Worm (Caenorhabditis elegans): ENCODE data around the gene C47D12.5.

Gene C47D12.5

DNA sequence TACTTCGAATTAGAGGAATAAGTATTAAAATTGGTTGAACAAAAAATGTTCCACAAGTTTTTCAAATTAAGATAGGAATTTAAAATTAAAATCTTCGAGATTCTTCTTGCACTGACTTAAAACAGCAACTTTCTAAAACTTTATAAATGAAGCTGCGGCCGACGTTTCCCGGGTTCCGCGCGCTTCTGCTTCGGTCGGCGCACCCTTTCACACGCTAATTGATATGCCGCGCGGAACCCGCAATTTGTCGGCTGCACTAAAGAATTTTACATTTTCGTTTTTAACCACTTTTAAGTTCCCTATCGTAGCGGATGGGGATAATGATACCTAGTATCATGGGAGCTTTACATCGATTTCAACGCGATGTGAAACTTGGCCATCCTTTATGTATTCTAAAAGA lies 29.7 kb upstream of the C47D12.5 start:
- TF ChIP-seq ama-1 (optimal IDR thresholded peaks at IDR 0.05) (no peak), elt-4 (tag; optimal IDR thresholded peaks at IDR 0.05) (no peak), ahr-1 (tag; optimal IDR thresholded peaks at IDR 0.05) (no peak), C38D4.7 (GFP tag; optimal IDR thresholded peaks at IDR 0.05) (no peak), ceh-48 (tag; optimal IDR thresholded peaks at IDR 0.05) (no peak)

- TF ChIP-seq dmd-4 (tag; optimal IDR thresholded peaks at IDR 0.05; ENCODE audit: borderline replicate concordance) (no peak), ceh-30 (tag; optimal IDR thresholded peaks at IDR 0.05) (no peak), ceh-19 (GFP tag; optimal IDR thresholded peaks at IDR 0.05) (no peak), unc-55 (GFP tag; optimal IDR thresholded peaks at IDR 0.05) (peak; percentile 20), ceh-18 (tag; optimal IDR thresholded peaks at IDR 0.05) (peak; percentile 64), ceh-2 (tag; optimal IDR thresholded peaks at IDR 0.05) (no peak), fkh-6 (tag; optimal IDR thresholded peaks at IDR 0.05) (no peak)
Measured at ce11 chrII:11713569-11713968, 28.5 kb upstream of the C47D12.5 start, which contains the start of gene F13D12.10. TSS of gene F13D12.10 (plus strand) at chrII:11713799.

ce11 chrII:11710771-11711170 lies 25.7 kb upstream of the C47D12.5 start:
- TF ChIP-seq ceh-9 (tag; optimal IDR thresholded peaks at IDR 0.05) (no peak), unc-55 (GFP tag; optimal IDR thresholded peaks at IDR 0.05) (no peak), rnt-1 (tag; optimal IDR thresholded peaks at IDR 0.05) (no peak), eyg-1 (tag; optimal IDR thresholded peaks at IDR 0.05) (no peak), fkh-10 (GFP tag; optimal IDR thresholded peaks at IDR 0.05) (no peak)

DNA sequence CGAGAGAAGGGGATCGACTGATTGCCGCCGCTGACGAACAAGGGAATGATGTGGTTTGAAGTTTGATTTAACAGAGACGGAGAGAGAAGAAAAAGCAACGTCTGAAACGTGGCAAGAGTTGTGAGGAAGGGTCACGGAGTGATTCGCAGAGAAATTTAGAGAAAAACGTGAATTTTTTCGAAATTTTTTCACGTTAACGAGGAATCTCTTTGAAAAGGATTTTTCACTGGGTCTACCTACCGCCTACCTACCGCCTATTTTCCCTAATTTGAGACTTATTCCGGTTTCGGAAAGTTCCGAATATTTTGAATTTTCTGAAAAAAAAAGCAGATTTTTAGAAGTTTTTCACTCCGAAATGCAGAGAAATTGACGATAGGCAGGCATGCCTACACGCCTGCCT lies 24.4 kb upstream of the C47D12.5 start, which contains the start of gene fcmt-1:
TSS of gene fcmt-1 (minus strand) at position 101 of the 400 bp plus-strand sequence.
- TF ChIP-seq ceh-9 (tag; optimal IDR thresholded peaks at IDR 0.05) = no peak
- TF ChIP-seq dmd-4 (tag; optimal IDR thresholded peaks at IDR 0.05; ENCODE audit: borderline replicate concordance) = no peak
- no peak for TF ChIP-seq unc-86 (tag; optimal IDR thresholded peaks at IDR 0.05)
- no peak for TF ChIP-seq pax-1 (tag; optimal IDR thresholded peaks at IDR 0.05)
- no peak for TF ChIP-seq ceh-22 (tag; optimal IDR thresholded peaks at IDR 0.05)
- no peak for TF ChIP-seq C38D4.7 (GFP tag; optimal IDR thresholded peaks at IDR 0.05)
- no peak for TF ChIP-seq hlh-30 (tag; optimal IDR thresholded peaks at IDR 0.05; ENCODE audit: insufficient read depth)
- no peak for TF ChIP-seq hlh-15 (tag; optimal IDR thresholded peaks at IDR 0.05)
- TF ChIP-seq nhr-232 (tag; optimal IDR thresholded peaks at IDR 0.05) = no peak
- TF ChIP-seq fkh-6 (tag; optimal IDR thresholded peaks at IDR 0.05) = no peak

DNA sequence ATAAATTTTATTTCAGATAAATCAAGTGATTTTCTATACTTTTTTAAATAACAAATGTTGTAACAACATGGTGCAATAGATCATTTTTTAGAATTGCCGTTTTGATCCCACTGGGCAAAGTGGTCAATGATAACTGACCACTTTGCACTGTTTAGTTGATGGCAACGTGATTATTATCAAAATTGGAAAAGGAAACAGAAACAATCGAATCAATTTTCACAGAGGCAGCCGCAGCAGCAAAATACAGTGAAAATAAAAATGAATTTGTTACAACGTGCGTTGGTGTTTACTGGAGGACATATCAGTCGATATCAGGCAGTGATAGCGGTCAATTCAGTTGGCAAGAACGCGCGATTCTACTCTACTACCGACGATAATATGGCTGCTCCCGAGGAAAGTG lies 20.7 kb upstream of the C47D12.5 start, which contains the start of gene VF13D12L.3:
TSS of gene VF13D12L.3 (plus strand) at position 223 of the 400 bp plus-strand sequence.
- no peak for TF ChIP-seq ceh-34 (tag; optimal IDR thresholded peaks at IDR 0.05)
- TF ChIP-seq fax-1 (tag; optimal IDR thresholded peaks at IDR 0.05) = no peak
- TF ChIP-seq Y22D7AL.16 (tag; optimal IDR thresholded peaks at IDR 0.05) = no peak
- no peak for TF ChIP-seq K02D7.2 (tag; optimal IDR thresholded peaks at IDR 0.05)
- no peak for TF ChIP-seq elt-2 (tag; optimal IDR thresholded peaks at IDR 0.05)
- TF ChIP-seq hlh-30 (tag; optimal IDR thresholded peaks at IDR 0.05; ENCODE audit: insufficient read depth) = no peak
- TF ChIP-seq ceh-18 (tag; optimal IDR thresholded peaks at IDR 0.05) = no peak
- no peak for TF ChIP-seq rnt-1 (tag; optimal IDR thresholded peaks at IDR 0.05)

DNA sequence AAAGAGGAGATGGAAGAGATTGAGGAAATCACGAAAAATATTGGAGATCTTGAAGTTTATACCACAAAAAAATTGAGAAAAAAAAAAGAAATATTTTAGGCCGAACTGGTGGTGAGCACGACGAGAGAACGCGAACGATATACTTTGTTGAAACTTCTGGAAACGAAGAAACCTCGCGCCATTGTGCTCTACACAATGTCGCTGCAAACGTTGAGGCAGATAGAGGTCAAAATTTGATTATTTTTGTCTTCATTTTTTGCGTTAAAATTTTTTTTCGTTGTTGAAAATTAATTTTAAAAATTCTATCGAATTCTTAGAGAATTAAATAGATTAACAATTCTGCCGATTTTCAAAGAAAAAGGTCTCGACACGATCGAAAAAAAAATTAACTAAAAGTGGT lies 15.6 kb upstream of the C47D12.5 start:
- TF ChIP-seq sdc-2 (tag; optimal IDR thresholded peaks at IDR 0.05) (no peak), dve-1 (tag; optimal IDR thresholded peaks at IDR 0.05) (no peak), pax-1 (tag; optimal IDR thresholded peaks at IDR 0.05) (no peak), ahr-1 (tag; optimal IDR thresholded peaks at IDR 0.05) (no peak), zip-5 (tag; optimal IDR thresholded peaks at IDR 0.05) (no peak), pat-9 (tag; optimal IDR thresholded peaks at IDR 0.05) (no peak), pha-4 (tag; optimal IDR thresholded peaks at IDR 0.05) (no peak), pag-3 (tag; optimal IDR thresholded peaks at IDR 0.05; ENCODE audit: borderline replicate concordance) (no peak), pha-2 (tag; optimal IDR thresholded peaks at IDR 0.05) (no peak), odd-2 (tag; optimal IDR thresholded peaks at IDR 0.05) (no peak), npax-4 (tag; optimal IDR thresholded peaks at IDR 0.05) (no peak), elt-2 (tag; optimal IDR thresholded peaks at IDR 0.05) (no peak), ceh-18 (tag; optimal IDR thresholded peaks at IDR 0.05) (no peak), ceh-45 (GFP tag; IDR thresholded peaks at IDR 0.05) (no peak), ama-1 (optimal IDR thresholded peaks at IDR 0.05) (no peak), hlh-15 (tag; optimal IDR thresholded peaks at IDR 0.05) (no peak), K09A11.1 (tag; optimal IDR thresholded peaks at IDR 0.05; ENCODE audit: insufficient read depth) (no peak), madf-2 (tag; optimal IDR thresholded peaks at IDR 0.05) (no peak)

Data from whole organism, late embryonic.